Worm (Caenorhabditis elegans): ENCODE results near the gene mnm-2.

Gene mnm-2

ce11 chrX:7393167-7393566, 31.5 kb downstream of the mnm-2 start, which contains the start of gene gad-2:
TSS of gene gad-2 (plus strand) at chrX:7393467.
- TF ChIP-seq nhr-21 (tag; optimal IDR thresholded peaks at IDR 0.05) (no peak), ama-1 (optimal IDR thresholded peaks at IDR 0.05) (no peak), mdl-1 (tag; optimal IDR thresholded peaks at IDR 0.05) (no peak), sma-3 (GFP tag; optimal IDR thresholded peaks at IDR 0.05) (no peak), nhr-129 (tag; optimal IDR thresholded peaks at IDR 0.05) (no peak), elt-3 (tag; optimal IDR thresholded peaks at IDR 0.05) (no peak), gmeb-1 (tag; optimal IDR thresholded peaks at IDR 0.05) (no peak), lin-39 (tag; optimal IDR thresholded peaks at IDR 0.05) (no peak), unc-39 (tag; optimal IDR thresholded peaks at IDR 0.05) (no peak), skn-1 (tag; optimal IDR thresholded peaks at IDR 0.05) (no peak), ZK546.5 (tag; optimal IDR thresholded peaks at IDR 0.05) (no peak), aly-2 (tag; optimal IDR thresholded peaks at IDR 0.05) (no peak), R02D3.7 (tag; optimal IDR thresholded peaks at IDR 0.05) (no peak), nhr-237 (tag; optimal IDR thresholded peaks at IDR 0.05) (no peak), Y55F3AM.14 (GFP tag; optimal IDR thresholded peaks at IDR 0.05) (no peak), lin-11 (tag; optimal IDR thresholded peaks at IDR 0.05) (no peak), mbf-1 (tag; optimal IDR thresholded peaks at IDR 0.05) (no peak), ztf-11 (tag; optimal IDR thresholded peaks at IDR 0.05) (no peak)

ce11 chrX:7390270-7390669, 34.4 kb downstream of the mnm-2 start, which contains the start of gene C10A4.6:
TSS of gene C10A4.6 (plus strand) at chrX:7390570.
- no peak for TF ChIP-seq mab-5 (tag; optimal IDR thresholded peaks at IDR 0.05)
- TF ChIP-seq elt-3 (tag; optimal IDR thresholded peaks at IDR 0.05): no peak
- TF ChIP-seq gmeb-1 (tag; optimal IDR thresholded peaks at IDR 0.05): no peak
- no peak for TF ChIP-seq ZK546.5 (tag; optimal IDR thresholded peaks at IDR 0.05)
- TF ChIP-seq ceh-82 (tag; optimal IDR thresholded peaks at IDR 0.05): no peak
- no peak for TF ChIP-seq nhr-12 (tag; optimal IDR thresholded peaks at IDR 0.05)
- TF ChIP-seq lin-11 (tag; optimal IDR thresholded peaks at IDR 0.05): no peak
- TF ChIP-seq crh-2 (tag; optimal IDR thresholded peaks at IDR 0.05): no peak
- no peak for TF ChIP-seq F13H6.1 (tag; optimal IDR thresholded peaks at IDR 0.05)
- no peak for TF ChIP-seq nhr-11 (tag; optimal IDR thresholded peaks at IDR 0.05)
- no peak for TF ChIP-seq nhr-21 (tag; optimal IDR thresholded peaks at IDR 0.05)
- no peak for TF ChIP-seq peb-1 (tag; optimal IDR thresholded peaks at IDR 0.05)
- TF ChIP-seq dmd-4 (tag; optimal IDR thresholded peaks at IDR 0.05): no peak
- TF ChIP-seq lin-13 (GFP tag; optimal IDR thresholded peaks at IDR 0.05): no peak
- TF ChIP-seq sma-9 (GFP tag; optimal IDR thresholded peaks at IDR 0.05): no peak
- TF ChIP-seq sma-9 (tag; optimal IDR thresholded peaks at IDR 0.05): no peak

- no peak for TF ChIP-seq nhr-10 (tag; optimal IDR thresholded peaks at IDR 0.05)
- TF ChIP-seq unc-62 (GFP tag; optimal IDR thresholded peaks at IDR 0.05): no peak
- no peak for TF ChIP-seq nhr-21 (tag; optimal IDR thresholded peaks at IDR 0.05)
- TF ChIP-seq Y55F3AM.14 (GFP tag; optimal IDR thresholded peaks at IDR 0.05): no peak
- TF ChIP-seq ztf-11 (tag; optimal IDR thresholded peaks at IDR 0.05): no peak
- no peak for TF ChIP-seq gmeb-1 (tag; optimal IDR thresholded peaks at IDR 0.05)
- no peak for TF ChIP-seq unc-55 (GFP tag; optimal IDR thresholded peaks at IDR 0.05)
- TF ChIP-seq lsy-2 (tag; optimal IDR thresholded peaks at IDR 0.05): no peak
- no peak for TF ChIP-seq lin-39 (tag; optimal IDR thresholded peaks at IDR 0.05)
- no peak for TF ChIP-seq nhr-6 (tag; optimal IDR thresholded peaks at IDR 0.05)
- TF ChIP-seq ceh-82 (tag; optimal IDR thresholded peaks at IDR 0.05): no peak
- no peak for TF ChIP-seq egl-27 (tag; optimal IDR thresholded peaks at IDR 0.05)
- no peak for TF ChIP-seq mdl-1 (tag; optimal IDR thresholded peaks at IDR 0.05)
- TF ChIP-seq C34F6.9 (tag; optimal IDR thresholded peaks at IDR 0.05): no peak
- TF ChIP-seq nhr-237 (tag; optimal IDR thresholded peaks at IDR 0.05): no peak
- TF ChIP-seq zag-1 (tag; optimal IDR thresholded peaks at IDR 0.05): no peak
- TF ChIP-seq elt-1 (tag; optimal IDR thresholded peaks at IDR 0.05): no peak
- TF ChIP-seq ama-1 (optimal IDR thresholded peaks at IDR 0.05): no peak
- TF ChIP-seq nhr-12 (tag; optimal IDR thresholded peaks at IDR 0.05): no peak
- TF ChIP-seq nhr-129 (tag; optimal IDR thresholded peaks at IDR 0.05): no peak
Measured at ce11 chrX:7378608-7379007, 46.1 kb downstream of the mnm-2 start.

- TF ChIP-seq lin-11 (tag; optimal IDR thresholded peaks at IDR 0.05): no peak
- no peak for TF ChIP-seq blmp-1 (tag; optimal IDR thresholded peaks at IDR 0.05; ENCODE audit: insufficient read depth)
- no peak for TF ChIP-seq ztf-4 (tag; optimal IDR thresholded peaks at IDR 0.05)
- TF ChIP-seq zag-1 (tag; optimal IDR thresholded peaks at IDR 0.05): no peak
- no peak for TF ChIP-seq ZK546.5 (tag; optimal IDR thresholded peaks at IDR 0.05)
- TF ChIP-seq ama-1 (optimal IDR thresholded peaks at IDR 0.05): no peak
- TF ChIP-seq nhr-10 (tag; optimal IDR thresholded peaks at IDR 0.05): no peak
- no peak for TF ChIP-seq ztf-11 (tag; optimal IDR thresholded peaks at IDR 0.05)
- no peak for TF ChIP-seq F13H6.1 (tag; optimal IDR thresholded peaks at IDR 0.05)
- no peak for TF ChIP-seq nhr-23 (tag; optimal IDR thresholded peaks at IDR 0.05)
- no peak for TF ChIP-seq sma-9 (GFP tag; optimal IDR thresholded peaks at IDR 0.05)
- TF ChIP-seq sma-9 (tag; optimal IDR thresholded peaks at IDR 0.05): no peak
- TF ChIP-seq lin-13 (GFP tag; optimal IDR thresholded peaks at IDR 0.05): no peak
- TF ChIP-seq unc-55 (GFP tag; optimal IDR thresholded peaks at IDR 0.05): no peak
- no peak for TF ChIP-seq nhr-129 (tag; optimal IDR thresholded peaks at IDR 0.05)
- no peak for TF ChIP-seq nhr-237 (tag; optimal IDR thresholded peaks at IDR 0.05)
- no peak for TF ChIP-seq R02D3.7 (tag; optimal IDR thresholded peaks at IDR 0.05)
- TF ChIP-seq peb-1 (tag; optimal IDR thresholded peaks at IDR 0.05): no peak
Measured at ce11 chrX:7376941-7377340, 47.8 kb downstream of the mnm-2 start, which contains the start of gene npr-8. TSS of gene npr-8 (plus strand) at chrX:7377302.

Data from whole organism, L2 larva.